Worm (Caenorhabditis elegans): ENCODE measurements around the gene F13D2.1.

ce11 chrX:11222597-11223218, 33.3 kb upstream of the F13D2.1 start, which contains the start of gene C34F6.9:
- no peak for TF ChIP-seq ama-1 (optimal IDR thresholded peaks at IDR 0.05)
- no peak for TF ChIP-seq flt-1 (GFP tag; IDR thresholded peaks at IDR 0.05)
- TF ChIP-seq ceh-13 (GFP tag; optimal IDR thresholded peaks at IDR 0.05): no peak
- TF ChIP-seq F13C5.2 (tag; optimal IDR thresholded peaks at IDR 0.05): no peak
- no peak for TF ChIP-seq hmg-4 (GFP tag; optimal IDR thresholded peaks at IDR 0.05)
- no peak for TF ChIP-seq tbx-37 (GFP tag; conservative IDR thresholded peaks at IDR 0.05)
- no peak for TF ChIP-seq tra-4 (tag; optimal IDR thresholded peaks at IDR 0.05)
- no peak for TF ChIP-seq hmbx-1 (tag; optimal IDR thresholded peaks at IDR 0.05)
- no peak for TF ChIP-seq hnd-1 (tag; optimal IDR thresholded peaks at IDR 0.05)
- no peak for TF ChIP-seq tbx-11 (GFP tag; IDR thresholded peaks at IDR 0.05)
